ENCODE assay signal across 4 fruit fly cellular contexts in genomic region chr3R:21821684-21822561, dm6.
TF ChIP-seq lines count a peak whose summit lies in the region.

No protein-coding gene starts in this region.

- TF ChIP-seq CTCF in whole organism, embryonic (GFP tag; optimal IDR thresholded peaks at IDR 0.05; lab: Kevin White, UChicago), result peak; percentile 92

TF ChIP-seq in whole organism, adult, 20 proteins besides CTCF, POLR2A, EP300 and RAD21:
- TF ChIP-seq bab1 (GFP tag; optimal IDR thresholded peaks at IDR 0.05; lab: Kevin White, UChicago), result peak; percentile 42
- TF ChIP-seq kay (GFP tag; lab: Kevin White, UChicago; ENCODE audit: borderline replicate concordance), result no peak

TF ChIP-seq in whole organism, embryonic, 481 proteins besides CTCF, POLR2A, EP300 and RAD21 (continues in another document):
- no peak for TF ChIP-seq bab2 (GFP tag; optimal IDR thresholded peaks at IDR 0.05; lab: Kevin White, UChicago)
- TF ChIP-seq slbo (GFP tag; IDR thresholded peaks at IDR 0.05; lab: Robert Waterston, UW), result 0 out of 2 replicates have a peak, but pooled peaks have one; percentile 2
- TF ChIP-seq CG8290 (GFP tag; optimal IDR thresholded peaks at IDR 0.05; lab: Kevin White, UChicago), result no peak
- TF ChIP-seq CG8290 (tag; optimal IDR thresholded peaks at IDR 0.05; lab: Kevin White, UChicago), result peak in 1 of 2 experiments; percentile 26
- no peak for TF ChIP-seq CG12942 (GFP tag; optimal IDR thresholded peaks at IDR 0.05; lab: Kevin White, UChicago)
- peak; percentile 88 for TF ChIP-seq cg (GFP tag; optimal IDR thresholded peaks at IDR 0.05; lab: Kevin White, UChicago)
- peak; percentile 37 for TF ChIP-seq CG10979 (tag; optimal IDR thresholded peaks at IDR 0.05; lab: Kevin White, UChicago)
- TF ChIP-seq sr (GFP tag; IDR thresholded peaks at IDR 0.05; lab: Robert Waterston, UW), result peak; percentile 32; the same call in 1 of the 3 replicates
- no peak for TF ChIP-seq MESR4 (GFP tag; optimal IDR thresholded peaks at IDR 0.05; lab: Kevin White, UChicago)
- TF ChIP-seq CG3065 (GFP tag; optimal IDR thresholded peaks at IDR 0.05; lab: Kevin White, UChicago), result peak; percentile 95
- TF ChIP-seq hb (GFP tag; IDR thresholded peaks at IDR 0.05; lab: Robert Waterston, UW; ENCODE audit: partially characterized antibody), result no peak
- TF ChIP-seq CG8478 (optimal IDR thresholded peaks at IDR 0.05; lab: Kevin White, UChicago), result peak; percentile 44
- peak; percentile 11 for TF ChIP-seq nau (GFP tag; optimal IDR thresholded peaks at IDR 0.05; lab: Kevin White, UChicago)
- no peak for TF ChIP-seq crp (GFP tag; optimal IDR thresholded peaks at IDR 0.05; lab: Kevin White, UChicago)
- 0 out of 3 replicates have a peak, but pooled peaks have one; percentile 9 for TF ChIP-seq Opbp (GFP tag; IDR thresholded peaks at IDR 0.05; lab: Robert Waterston, UW; ENCODE audit: partially characterized antibody)
- peak; percentile 15 for TF ChIP-seq mirr (GFP tag; optimal IDR thresholded peaks at IDR 0.05; lab: Kevin White, UChicago)
- 0 out of 2 replicates have a peak, but pooled peaks have one; percentile 27 for TF ChIP-seq toy (GFP tag; IDR thresholded peaks at IDR 0.05; lab: Robert Waterston, UW)
- TF ChIP-seq ewg (GFP tag; optimal IDR thresholded peaks at IDR 0.05; lab: Kevin White, UChicago), result peak; percentile 92
- TF ChIP-seq CG1832 (GFP tag; optimal IDR thresholded peaks at IDR 0.05; lab: Kevin White, UChicago), result peak; percentile 38
- TF ChIP-seq CG14860 (GFP tag; IDR thresholded peaks at IDR 0.05; lab: Robert Waterston, UW; ENCODE audit: partially characterized antibody), result 0 out of 3 replicates have a peak, but pooled peaks have one; percentile 7
- peak; percentile 35 for TF ChIP-seq YL-1 (GFP tag; optimal IDR thresholded peaks at IDR 0.05; lab: Kevin White, UChicago)
- 0 out of 4 replicates have a peak, but pooled peaks have one; percentile 33 for TF ChIP-seq Dll (GFP tag; IDR thresholded peaks at IDR 0.05; lab: Robert Waterston, UW; ENCODE audit: partially characterized antibody)
- peak; percentile 39 to 49 for TF ChIP-seq Trl (optimal IDR thresholded peaks at IDR 0.05; lab: Kevin White, UChicago)
- TF ChIP-seq Trl (GFP tag; optimal IDR thresholded peaks at IDR 0.05; lab: Kevin White, UChicago), result no peak
- peak; percentile 89 for TF ChIP-seq Dip2 (GFP tag; IDR thresholded peaks at IDR 0.05; lab: Robert Waterston, UW)
- no peak for TF ChIP-seq lbe (GFP tag; optimal IDR thresholded peaks at IDR 0.05; lab: Kevin White, UChicago)
- TF ChIP-seq Fer3 (tag; optimal IDR thresholded peaks at IDR 0.05; lab: Kevin White, UChicago), result no peak

TF ChIP-seq in whole organism, pupa, 21 proteins besides CTCF, POLR2A, EP300 and RAD21:
- TF ChIP-seq CG4496 (GFP tag; IDR thresholded peaks at IDR 0.05; lab: Robert Waterston, UW), result peak; percentile 26; the same call in 1 of the 3 replicates
- peak; percentile 15 for TF ChIP-seq EcR (GFP tag; optimal IDR thresholded peaks at IDR 0.05; lab: Kevin White, UChicago)
- TF ChIP-seq Pif1B (GFP tag; optimal IDR thresholded peaks at IDR 0.05; lab: Kevin White, UChicago), result no peak

TF ChIP-seq in whole organism, wandering third instar larva, 38 proteins besides CTCF, POLR2A, EP300 and RAD21:
- TF ChIP-seq jim (GFP tag; optimal IDR thresholded peaks at IDR 0.05; lab: Kevin White, UChicago) (no peak), Dfd (GFP tag; optimal IDR thresholded peaks at IDR 0.05; lab: Kevin White, UChicago) (peak; percentile 51), CrebA (GFP tag; optimal IDR thresholded peaks at IDR 0.05; lab: Kevin White, UChicago; ENCODE audit: borderline replicate concordance) (no peak), N (GFP tag; optimal IDR thresholded peaks at IDR 0.05; lab: Kevin White, UChicago) (peak; percentile 0), Rel (GFP tag; optimal IDR thresholded peaks at IDR 0.05; lab: Kevin White, UChicago) (no peak), Rel (tag; optimal IDR thresholded peaks at IDR 0.05; lab: Kevin White, UChicago) (peak; percentile 87), Dif (GFP tag; optimal IDR thresholded peaks at IDR 0.05; lab: Kevin White, UChicago; ENCODE audit: partially characterized antibody) (peak; percentile 69)
